Worm (Caenorhabditis elegans) whole organism, L4 larva: ENCODE results near the gene F56D6.21.

ENCODE experiments used
- F10B5.3 ChIP-seq: sonication (generic microtip); optimal IDR thresholded peaks from 2 replicates; lab custom pipeline; 2016; ENCODE audit warnings: mild to moderate bottlenecking, missing genetic modification characterization, missing compliant biosample characterization
- aly-2 ChIP-seq: sonication (generic microtip); optimal IDR thresholded peaks from 2 replicates; lab custom pipeline; 2018; ENCODE audit warnings: missing biosample characterization, missing genetic modification characterization
- ceh-28 ChIP-seq: fragments of 150-350 bp; optimal IDR thresholded peaks from 2 replicates; lab custom pipeline; 2014; ENCODE audit warnings: missing biosample characterization, missing genetic modification reagents, missing genetic modification characterization
- daf-8 ChIP-seq: fragments of 200-800 bp; sonication (Bioruptor generic); IDR thresholded peaks from 2 replicates; pipeline ENCODE4 v1.3.6; 2022; ENCODE audit warnings: missing genetic modification characterization, missing compliant biosample characterization
- nhr-102 ChIP-seq: sonication (generic microtip); optimal IDR thresholded peaks from 2 replicates; lab custom pipeline; 2016; ENCODE audit warnings: mild to moderate bottlenecking, missing genetic modification characterization, moderate library complexity, missing compliant biosample characterization
- nhr-11 ChIP-seq: fragments of 150-350 bp; optimal IDR thresholded peaks from 2 replicates; lab custom pipeline; 2014; ENCODE audit warnings: missing biosample characterization, missing genetic modification characterization

- TF ChIP-seq ceh-28 (tag; lab: Kevin White, UChicago) (no peak), nhr-102 (tag; lab: Kevin White, UChicago) (no peak), F10B5.3 (tag; lab: Kevin White, UChicago) (no peak), daf-8 (no peak), nhr-11 (peak; percentile 14), aly-2 (tag; lab: Kevin White, UChicago) (no peak)
These were observed 30.3 kb upstream of the F56D6.21 start for ce11 chrIV:3874417-3874816.
